Fruit fly (Drosophila melanogaster) whole organism, embryonic: ENCODE measurements around the gene UbcE2H.

Experiments used
- CG10267 ChIP-seq: fragments of 200-800 bp; sonication (Bioruptor generic); optimal IDR thresholded peaks from 2 replicates; lab custom pipeline; 2018; ENCODE audit warnings: missing biosample characterization, mild to moderate bottlenecking, missing genetic modification characterization, moderate library complexity
- CG10979 ChIP-seq: fragments of 200-800 bp; sonication (Bioruptor generic); optimal IDR thresholded peaks from 2 replicates; lab custom pipeline; 2018; ENCODE audit warnings: missing biosample characterization, mild to moderate bottlenecking, missing genetic modification characterization, moderate library complexity
- CG11085 ChIP-seq: fragments of 200-800 bp; sonication (Bioruptor generic); IDR thresholded peaks from 2 replicates; pipeline ENCODE4 v1.3.6; 2022; ENCODE audit warnings: missing biosample characterization, missing genetic modification characterization
- CG11504 ChIP-seq: fragments of 200-800 bp; sonication (Bioruptor generic); optimal IDR thresholded peaks from 3 replicates; lab custom pipeline; 2019; ENCODE audit warnings: missing biosample characterization, mild to moderate bottlenecking, missing genetic modification characterization, moderate library complexity
- CG12744 ChIP-seq: fragments of 200-800 bp; sonication (Bioruptor generic); optimal IDR thresholded peaks from 2 replicates; lab custom pipeline; 2016; ENCODE audit warnings: missing biosample characterization, missing genetic modification characterization
- CG14710 ChIP-seq: fragments of 200-800 bp; sonication (Bioruptor generic); optimal IDR thresholded peaks from 3 replicates; lab custom pipeline; 2019; ENCODE audit warnings: missing biosample characterization, mild to moderate bottlenecking, missing genetic modification characterization, moderate library complexity
- CG15073 ChIP-seq: fragments of 200-800 bp; sonication (Bioruptor generic); optimal IDR thresholded peaks from 2 replicates; lab custom pipeline; 2016; ENCODE audit warnings: missing biosample characterization, missing genetic modification characterization
- CG15696 ChIP-seq: fragments of 200-800 bp; sonication (Bioruptor generic); optimal IDR thresholded peaks from 2 replicates; lab custom pipeline; 2019; ENCODE audit warnings: missing biosample characterization, mild to moderate bottlenecking, missing genetic modification characterization, moderate library complexity
- CG1603 ChIP-seq: fragments of 200-800 bp; sonication (Bioruptor generic); optimal IDR thresholded peaks from 2 replicates; lab custom pipeline; 2019; ENCODE audit warnings: missing biosample characterization, mild to moderate bottlenecking, missing genetic modification characterization, moderate library complexity
- CG17361 ChIP-seq: fragments of 200-800 bp; sonication (Bioruptor generic); IDR thresholded peaks from 3 replicates; pipeline ENCODE4 v1.3.6; 2022; ENCODE audit warnings: missing biosample characterization, missing genetic modification characterization
- CG17829 ChIP-seq: fragments of 200-800 bp; optimal IDR thresholded peaks from 2 replicates; lab custom pipeline; 2019; ENCODE audit warnings: missing biosample characterization, mild to moderate bottlenecking, missing genetic modification characterization, moderate library complexity
- CG18262 ChIP-seq: fragments of 200-800 bp; optimal IDR thresholded peaks from 3 replicates; lab custom pipeline; 2019; ENCODE audit warnings: missing biosample characterization, mild to moderate bottlenecking, missing genetic modification characterization, moderate library complexity
- CG2116 ChIP-seq: fragments of 200-800 bp; sonication (Bioruptor generic); optimal IDR thresholded peaks from 3 replicates; lab custom pipeline; 2018; ENCODE audit warnings: missing biosample characterization, mild to moderate bottlenecking, missing genetic modification characterization
- CG2678 ChIP-seq: fragments of 200-800 bp; sonication (Bioruptor generic); optimal IDR thresholded peaks from 3 replicates; lab custom pipeline; 2019; ENCODE audit warnings: missing biosample characterization, mild to moderate bottlenecking, missing genetic modification characterization, moderate library complexity
- CG30020 ChIP-seq: fragments of 200-800 bp; optimal IDR thresholded peaks from 2 replicates; lab custom pipeline; 2019; ENCODE audit warnings: missing biosample characterization, mild to moderate bottlenecking, missing genetic modification characterization, moderate library complexity
- CG30403 ChIP-seq: fragments of 200-800 bp; sonication (Bioruptor generic); optimal IDR thresholded peaks from 3 replicates; lab custom pipeline; 2016; ENCODE audit warnings: missing biosample characterization, missing genetic modification characterization
- CG33557 ChIP-seq: fragments of 200-800 bp; sonication (Bioruptor generic); optimal IDR thresholded peaks from 2 replicates; lab custom pipeline; 2019; ENCODE audit warnings: missing biosample characterization, mild to moderate bottlenecking, missing genetic modification characterization, moderate library complexity
- CG3407 ChIP-seq: fragments of 200-800 bp; sonication (Bioruptor generic); optimal IDR thresholded peaks from 2 replicates; lab custom pipeline; 2018; ENCODE audit warnings: missing biosample characterization, mild to moderate bottlenecking, missing genetic modification characterization
- CG4820 ChIP-seq: fragments of 200-800 bp; sonication (Bioruptor generic); optimal IDR thresholded peaks from 3 replicates; lab custom pipeline; 2016; ENCODE audit warnings: missing biosample characterization, missing genetic modification characterization
- CG8281 ChIP-seq: fragments of 200-800 bp; sonication (Bioruptor generic); optimal IDR thresholded peaks from 2 replicates; lab custom pipeline; 2018; ENCODE audit warnings: missing biosample characterization, mild to moderate bottlenecking, missing genetic modification characterization, moderate library complexity
- CG8290 ChIP-seq, 3 experiments: fragments of 200-800 bp; sonication (Bioruptor generic); optimal IDR thresholded peaks; 2 replicates each; lab custom pipeline; 2016 to 2019; ENCODE audit warnings: missing biosample characterization in 3 of 3, missing genetic modification characterization in 3 of 3, mild to moderate bottlenecking in 2 of 3, moderate library complexity in 1 of 3
- CG8388 ChIP-seq: fragments of 200-800 bp; sonication (Bioruptor generic); optimal IDR thresholded peaks from 2 replicates; lab custom pipeline; 2019; ENCODE audit warnings: missing biosample characterization, mild to moderate bottlenecking, missing genetic modification characterization, moderate library complexity
- CG9817 ChIP-seq: fragments of 200-800 bp; sonication (Bioruptor generic); optimal IDR thresholded peaks from 2 replicates; lab custom pipeline; 2018; ENCODE audit warnings: missing biosample characterization, mild to moderate bottlenecking, missing genetic modification characterization, moderate library complexity
- D ChIP-seq, 2 experiments: fragments of 200-800 bp in 1 of 2; fragments of >200 bp in 1 of 2; sonication (Bioruptor generic) in 1 of 2; optimal IDR thresholded peaks; 2 replicates in 1 of 2; 3 replicates in 1 of 2; lab custom pipeline; 2017; ENCODE audit warnings: mild to moderate bottlenecking in 1 of 2, missing biosample characterization in 1 of 2, missing genetic modification characterization in 1 of 2, missing genetic modification reagents in 1 of 2
- D19A ChIP-seq: fragments of 200-800 bp; optimal IDR thresholded peaks from 3 replicates; lab custom pipeline; 2019; ENCODE audit warnings: missing biosample characterization, mild to moderate bottlenecking, missing genetic modification characterization, moderate library complexity
- Drgx ChIP-seq: fragments of 200-800 bp; sonication (Bioruptor generic); IDR thresholded peaks from 2 replicates; pipeline ENCODE4 v1.3.6; 2022; ENCODE audit warnings: missing biosample characterization, missing genetic modification characterization
- Gsc ChIP-seq: fragments of 200-800 bp; sonication (Bioruptor generic); IDR thresholded peaks from 2 replicates; pipeline ENCODE4 v1.3.6; 2022; ENCODE audit warnings: missing biosample characterization, missing genetic modification characterization
- Med ChIP-seq: fragments of 200-800 bp; sonication (Bioruptor generic); peaks from one replicate; lab custom pipeline; 2016; ENCODE audit warnings: missing biosample characterization, missing genetic modification characterization, mild to moderate bottlenecking, inconsistent platforms, moderate library complexity
- Oli ChIP-seq: fragments of 200-800 bp; sonication (Bioruptor generic); optimal IDR thresholded peaks from 2 replicates; lab custom pipeline; 2018; ENCODE audit warnings: missing biosample characterization, mild to moderate bottlenecking, missing genetic modification characterization, moderate library complexity
- Sox100B ChIP-seq: fragments of 200-800 bp; sonication (Bioruptor generic); optimal IDR thresholded peaks from 3 replicates; lab custom pipeline; 2018; ENCODE audit warnings: missing biosample characterization, mild to moderate bottlenecking, missing genetic modification characterization
- Ssrp ChIP-seq: fragments of 200-800 bp; sonication (Bioruptor generic); optimal IDR thresholded peaks from 2 replicates; lab custom pipeline; 2018; ENCODE audit warnings: missing biosample characterization, mild to moderate bottlenecking, missing genetic modification characterization, moderate library complexity
- Trl ChIP-seq, 3 experiments: fragments of >200 bp in 2 of 3; fragments of 200-800 bp in 1 of 3; sonication (Bioruptor generic) in 1 of 3; optimal IDR thresholded peaks; 2 replicates in 1 of 3; 3 replicates in 2 of 3; lab custom pipeline; 2016 to 2017; ENCODE audit warnings: missing biosample characterization in 1 of 3, missing genetic modification characterization in 1 of 3
- aop ChIP-seq: fragments of 200-800 bp; sonication (Bioruptor generic); IDR thresholded peaks from 2 replicates; pipeline ENCODE4 v1.3.6; 2022; ENCODE audit warnings: missing biosample characterization, missing genetic modification characterization
- bsh ChIP-seq, 2 experiments: fragments of 200-800 bp; sonication (Bioruptor generic); optimal IDR thresholded peaks; 2 replicates each; lab custom pipeline; 2017 to 2018; ENCODE audit warnings: mild to moderate bottlenecking in 2 of 2, missing biosample characterization in 2 of 2, missing genetic modification characterization in 2 of 2, moderate library complexity in 1 of 2
- chif ChIP-seq, 2 experiments: fragments of 200-800 bp; sonication (Bioruptor generic); optimal IDR thresholded peaks; 3 replicates each; lab custom pipeline; 2016; ENCODE audit warnings: missing biosample characterization in 2 of 2, missing genetic modification characterization in 2 of 2
- chm ChIP-seq: fragments of 200-800 bp; sonication (Bioruptor generic); IDR thresholded peaks from 2 replicates; pipeline ENCODE4 v1.3.6; 2022; ENCODE audit warnings: missing biosample characterization, missing genetic modification characterization
- dmrt11E ChIP-seq: fragments of 200-800 bp; sonication (Bioruptor generic); optimal IDR thresholded peaks from 3 replicates; lab custom pipeline; 2018; ENCODE audit warnings: missing biosample characterization, mild to moderate bottlenecking, missing genetic modification characterization, moderate library complexity
- dmrt99B ChIP-seq: fragments of 200-800 bp; sonication (Bioruptor generic); optimal IDR thresholded peaks from 2 replicates; lab custom pipeline; 2018; ENCODE audit warnings: missing biosample characterization, mild to moderate bottlenecking, missing genetic modification characterization, moderate library complexity
- exex ChIP-seq: fragments of 200-800 bp; sonication (Bioruptor generic); optimal IDR thresholded peaks from 4 replicates; lab custom pipeline; 2018; ENCODE audit warnings: missing biosample characterization, mild to moderate bottlenecking, missing genetic modification characterization, moderate library complexity
- gem ChIP-seq: fragments of 200-800 bp; sonication (Bioruptor generic); optimal IDR thresholded peaks from 2 replicates; lab custom pipeline; 2019; ENCODE audit warnings: missing biosample characterization, mild to moderate bottlenecking, missing genetic modification characterization, moderate library complexity
- kni ChIP-seq: fragments of 200-800 bp; sonication (Bioruptor generic); optimal IDR thresholded peaks from 3 replicates; lab custom pipeline; 2017; ENCODE audit warnings: mild to moderate bottlenecking, missing biosample characterization, missing genetic modification reagents, missing genetic modification characterization
- lola ChIP-seq, 3 experiments: fragments of >200 bp in 2 of 3; fragments of 200-800 bp in 1 of 3; sonication (Bioruptor generic) in 1 of 3; optimal IDR thresholded peaks; 2 replicates each; lab custom pipeline; 2017 to 2019; ENCODE audit warnings: missing biosample characterization in 3 of 3, missing genetic modification characterization in 3 of 3, mild to moderate bottlenecking in 1 of 3, moderate library complexity in 1 of 3
- nmo ChIP-seq: fragments of 200-800 bp; sonication (Bioruptor generic); optimal IDR thresholded peaks from 2 replicates; lab custom pipeline; 2018; ENCODE audit warnings: missing biosample characterization, mild to moderate bottlenecking, missing genetic modification characterization, moderate library complexity
- phol ChIP-seq: fragments of 200-800 bp; sonication (Bioruptor generic); optimal IDR thresholded peaks from 3 replicates; lab custom pipeline; 2018; ENCODE audit warnings: missing biosample characterization, mild to moderate bottlenecking, missing genetic modification characterization, moderate library complexity
- row ChIP-seq: fragments of 200-800 bp; sonication (Bioruptor generic); IDR thresholded peaks from 3 replicates; pipeline ENCODE4 v1.3.6; 2022; ENCODE audit warnings: missing biosample characterization, missing genetic modification characterization
- sens ChIP-seq: fragments of 200-800 bp; sonication (Bioruptor generic); peaks from one replicate; lab custom pipeline; 2016; ENCODE audit warnings: missing biosample characterization, missing genetic modification characterization
- zf30C ChIP-seq: fragments of 200-800 bp; sonication (Bioruptor generic); optimal IDR thresholded peaks from 3 replicates; lab custom pipeline; 2018; ENCODE audit warnings: missing biosample characterization, mild to moderate bottlenecking, missing genetic modification characterization
- zfh1 ChIP-seq: fragments of 200-800 bp; sonication (Bioruptor generic); IDR thresholded peaks from 3 replicates; pipeline ENCODE4 v1.3.6; 2022; ENCODE audit warnings: missing biosample characterization, missing genetic modification characterization

The UbcE2H gene

dm6 chrX:8122834-8123233 lies 29.0 kb upstream of the UbcE2H start (continued):
- TF ChIP-seq lola (GFP tag; optimal IDR thresholded peaks at IDR 0.05; lab: Kevin White, UChicago) (peak in 1 of 3 experiments; percentile 57), CG12744 (GFP tag; lab: Kevin White, UChicago) (no peak), Trl (optimal IDR thresholded peaks at IDR 0.05; lab: Kevin White, UChicago) (no peak), Trl (GFP tag; optimal IDR thresholded peaks at IDR 0.05; lab: Kevin White, UChicago) (no peak), CG17361 (GFP tag; lab: Robert Waterston, UW) (0 out of 3 replicates have a peak, but pooled peaks have one; percentile 29), bsh (GFP tag; optimal IDR thresholded peaks at IDR 0.05; lab: Kevin White, UChicago) (peak in 1 of 2 experiments; percentile 51), D19A (tag; lab: Kevin White, UChicago) (peak; percentile 21), phol (peak; percentile 53), CG14710 (peak; percentile 48), CG11504 (peak; percentile 10), CG4820 (GFP tag; lab: Kevin White, UChicago) (peak; percentile 10), CG8290 (GFP tag; optimal IDR thresholded peaks at IDR 0.05; lab: Kevin White, UChicago) (no peak), CG8290 (tag; optimal IDR thresholded peaks at IDR 0.05; lab: Kevin White, UChicago) (no peak), CG2116 (peak; percentile 12), CG10267 (tag; lab: Kevin White, UChicago) (peak; percentile 21), Drgx (GFP tag; lab: Robert Waterston, UW) (peak; percentile 70), CG1603 (tag; lab: Kevin White, UChicago) (peak; percentile 38), CG2678 (tag; lab: Kevin White, UChicago) (peak; percentile 21), Sox100B (peak; percentile 18), CG11085 (GFP tag; lab: Robert Waterston, UW) (no peak), dmrt11E (tag; lab: Kevin White, UChicago) (peak; percentile 31), aop (GFP tag; lab: Robert Waterston, UW) (no peak), CG30403 (peak; percentile 15), CG10979 (tag; lab: Kevin White, UChicago) (peak; percentile 54), zf30C (GFP tag; lab: Kevin White, UChicago) (peak; percentile 32), sens (GFP tag; lab: Kevin White, UChicago) (peak; percentile 79), CG8388 (GFP tag; lab: Kevin White, UChicago) (peak; percentile 21), CG18262 (tag; lab: Kevin White, UChicago) (peak; percentile 56), D (optimal IDR thresholded peaks at IDR 0.05; lab: Kevin White, UChicago) (no peak), D (GFP tag; optimal IDR thresholded peaks at IDR 0.05; lab: Kevin White, UChicago) (peak; percentile 28), chm (GFP tag; lab: Robert Waterston, UW) (no peak), CG3407 (GFP tag; lab: Kevin White, UChicago) (peak; percentile 3), dmrt99B (tag; lab: Kevin White, UChicago) (peak; percentile 26), row (GFP tag; lab: Robert Waterston, UW) (peak; percentile 21; the same call in 1 of the 3 replicates), CG15696 (tag; lab: Kevin White, UChicago) (peak; percentile 11), Gsc (GFP tag; lab: Robert Waterston, UW) (no peak), CG17829 (tag; lab: Kevin White, UChicago) (peak; percentile 34), kni (GFP tag; lab: Kevin White, UChicago) (no peak), CG30020 (tag; lab: Kevin White, UChicago) (no peak), Med (GFP tag; lab: Kevin White, UChicago) (peak; percentile 29), CG9817 (tag; lab: Kevin White, UChicago) (no peak), chif (GFP tag; optimal IDR thresholded peaks at IDR 0.05; lab: Kevin White, UChicago) (peak in 1 of 2 experiments; percentile 5), nmo (GFP tag; lab: Kevin White, UChicago) (peak; percentile 60), CG15073 (GFP tag; lab: Kevin White, UChicago) (no peak), gem (tag; lab: Kevin White, UChicago) (peak; percentile 35), zfh1 (GFP tag; lab: Robert Waterston, UW) (0 out of 3 replicates have a peak, but pooled peaks have one; percentile 4), Ssrp (tag; lab: Kevin White, UChicago) (peak; percentile 32), Oli (tag; lab: Kevin White, UChicago) (peak; percentile 27), CG33557 (GFP tag; lab: Kevin White, UChicago) (peak; percentile 2), exex (tag; lab: Kevin White, UChicago) (no peak), CG8281 (tag; lab: Kevin White, UChicago) (no peak)
